Fruit fly (Drosophila melanogaster): ENCODE data around the gene CG13282.

DNA sequence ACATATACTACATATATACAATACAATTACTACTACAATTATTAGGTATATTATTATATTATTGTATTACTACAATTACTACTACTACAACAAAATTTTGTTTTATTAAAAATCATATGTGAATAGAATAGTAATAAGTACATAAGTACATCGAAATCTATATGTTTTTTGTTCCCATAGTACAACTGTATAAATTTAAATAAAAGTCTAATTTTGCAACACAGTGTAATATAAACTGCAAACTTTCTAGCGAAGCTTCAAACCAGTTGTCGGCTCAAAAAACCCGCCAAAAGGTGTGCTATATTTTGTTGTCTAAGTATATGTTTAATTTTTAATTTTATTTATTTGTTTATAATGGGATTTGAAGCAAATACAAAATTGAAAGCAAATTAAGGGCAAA, 25.3 kb upstream of the CG13282 start:
- TF ChIP-seq wdn (GFP tag; IDR thresholded peaks at IDR 0.05), result no peak
- TF ChIP-seq Lhr (GFP tag; optimal IDR thresholded peaks at IDR 0.05), result no peak
- TF ChIP-seq CG6254 (GFP tag; optimal IDR thresholded peaks at IDR 0.05), result no peak
- no peak for TF ChIP-seq peb (GFP tag; IDR thresholded peaks at IDR 0.05)
- TF ChIP-seq Nf-YC (tag; optimal IDR thresholded peaks at IDR 0.05), result no peak
- TF ChIP-seq CG14050 (GFP tag; IDR thresholded peaks at IDR 0.05), result no peak
- no peak for TF ChIP-seq Stat92E (GFP tag; optimal IDR thresholded peaks at IDR 0.05)
